Fruit fly (Drosophila melanogaster): ENCODE measurements around the gene kuk.

kuk gene

dm6 chr3R:17053415-17054177 is 26.4 kb upstream of the kuk start, which contains the start of gene Dad (continued):
- TF ChIP-seq CG10669 (GFP tag; optimal IDR thresholded peaks at IDR 0.05): no peak
- TF ChIP-seq Blimp-1 (GFP tag; optimal IDR thresholded peaks at IDR 0.05): peak; percentile 6
- TF ChIP-seq ss (GFP tag; optimal IDR thresholded peaks at IDR 0.05): peak; percentile 8 to 39
- TF ChIP-seq CG15336 (GFP tag; IDR thresholded peaks at IDR 0.05): no peak
- peak; percentile 65 for TF ChIP-seq esn (GFP tag; optimal IDR thresholded peaks at IDR 0.05)
- TF ChIP-seq CG11294 (GFP tag; IDR thresholded peaks at IDR 0.05): no peak
- TF ChIP-seq Hr38 (GFP tag; optimal IDR thresholded peaks at IDR 0.05): no peak
- TF ChIP-seq CG32006 (GFP tag; optimal IDR thresholded peaks at IDR 0.05): no peak
- TF ChIP-seq dsx (GFP tag; optimal IDR thresholded peaks at IDR 0.05; ENCODE audit: poor library complexity, severe bottlenecking): peak; percentile 36
- TF ChIP-seq Eip78C (GFP tag): peak; percentile 94
- TF ChIP-seq Eip93F (GFP tag; optimal IDR thresholded peaks at IDR 0.05): peak; percentile 34
- TF ChIP-seq CG8632 (GFP tag; optimal IDR thresholded peaks at IDR 0.05): peak; percentile 28
- TF ChIP-seq acj6 (GFP tag; optimal IDR thresholded peaks at IDR 0.05): peak; percentile 30
- TF ChIP-seq Lpt (GFP tag; optimal IDR thresholded peaks at IDR 0.05): no peak
- TF ChIP-seq CG6163 (GFP tag; IDR thresholded peaks at IDR 0.05): peak; percentile 49
- TF ChIP-seq CG3919 (GFP tag; optimal IDR thresholded peaks at IDR 0.05): peak; percentile 25
- TF ChIP-seq CG7368 (GFP tag; optimal IDR thresholded peaks at IDR 0.05): no peak
- TF ChIP-seq CG10631 (GFP tag; optimal IDR thresholded peaks at IDR 0.05): peak; percentile 9
- peak; percentile 22 for TF ChIP-seq CG6792 (GFP tag; optimal IDR thresholded peaks at IDR 0.05)
- TF ChIP-seq Gug (GFP tag; IDR thresholded peaks at IDR 0.05): no peak
- TF ChIP-seq Ets21C (GFP tag; optimal IDR thresholded peaks at IDR 0.05): peak; percentile 11
- peak; percentile 34 for TF ChIP-seq achi (GFP tag; optimal IDR thresholded peaks at IDR 0.05)
- TF ChIP-seq CG8319 (GFP tag; optimal IDR thresholded peaks at IDR 0.05): no peak
- TF ChIP-seq CG3032 (tag; optimal IDR thresholded peaks at IDR 0.05): peak; percentile 21
- TF ChIP-seq net (GFP tag; optimal IDR thresholded peaks at IDR 0.05): peak; percentile 0
- no peak for TF ChIP-seq fkh (GFP tag; optimal IDR thresholded peaks at IDR 0.05)

dm6 chr3R:17054528-17054927 is 25.5 kb upstream of the kuk start:
- peak; percentile 51 for TF ChIP-seq svp (GFP tag)
- TF ChIP-seq Hr4 (GFP tag; optimal IDR thresholded peaks at IDR 0.05): no peak
- TF ChIP-seq CG4318 (GFP tag; optimal IDR thresholded peaks at IDR 0.05): no peak

- peak; percentile 91 for TF ChIP-seq fkh (GFP tag; optimal IDR thresholded peaks at IDR 0.05)
- peak; percentile 9 for TF ChIP-seq CG7368 (GFP tag; optimal IDR thresholded peaks at IDR 0.05)
- no peak for TF ChIP-seq CG8319 (GFP tag; optimal IDR thresholded peaks at IDR 0.05)
- no peak for TF ChIP-seq achi (GFP tag; optimal IDR thresholded peaks at IDR 0.05)
- peak; percentile 52; the same call in 1 of the 2 replicates for TF ChIP-seq CG15336 (GFP tag; IDR thresholded peaks at IDR 0.05)
- peak; percentile 68 for TF ChIP-seq Eip78C (GFP tag)
- no peak for TF ChIP-seq Eip93F (GFP tag; optimal IDR thresholded peaks at IDR 0.05)
- TF ChIP-seq svp (GFP tag): peak; percentile 81
- TF ChIP-seq CG6854 (GFP tag; optimal IDR thresholded peaks at IDR 0.05): peak; percentile 81
- no peak for TF ChIP-seq CG10631 (GFP tag; optimal IDR thresholded peaks at IDR 0.05)
- TF ChIP-seq Gug (GFP tag; IDR thresholded peaks at IDR 0.05): peak; percentile 39; the same call in 1 of the 2 replicates
- no peak for TF ChIP-seq CG4318 (GFP tag; optimal IDR thresholded peaks at IDR 0.05)
- peak; percentile 9 for TF ChIP-seq Blimp-1 (GFP tag; optimal IDR thresholded peaks at IDR 0.05)
- no peak for TF ChIP-seq Smox (GFP tag; optimal IDR thresholded peaks at IDR 0.05)
- no peak for TF ChIP-seq fd85E (GFP tag; optimal IDR thresholded peaks at IDR 0.05)
- no peak for TF ChIP-seq Ets21C (GFP tag; optimal IDR thresholded peaks at IDR 0.05)
- TF ChIP-seq CG3919 (GFP tag; optimal IDR thresholded peaks at IDR 0.05): no peak
- no peak for TF ChIP-seq CG11902 (GFP tag; optimal IDR thresholded peaks at IDR 0.05)
- TF ChIP-seq CG6276 (GFP tag; optimal IDR thresholded peaks at IDR 0.05): peak; percentile 63
- TF ChIP-seq CG3032 (tag; optimal IDR thresholded peaks at IDR 0.05): peak; percentile 9
- peak; percentile 65 for TF ChIP-seq CG9139 (GFP tag; optimal IDR thresholded peaks at IDR 0.05)
- no peak for TF ChIP-seq CG31627 (GFP tag; optimal IDR thresholded peaks at IDR 0.05)
- TF ChIP-seq CG6163 (GFP tag; IDR thresholded peaks at IDR 0.05): peak; percentile 71
- peak; percentile 8 for TF ChIP-seq pdm3 (GFP tag; optimal IDR thresholded peaks at IDR 0.05)
- peak; percentile 56 for TF ChIP-seq net (GFP tag; optimal IDR thresholded peaks at IDR 0.05)
- no peak for TF ChIP-seq Hr4 (GFP tag; optimal IDR thresholded peaks at IDR 0.05)
- peak; percentile 64 for TF ChIP-seq CG16779 (tag; optimal IDR thresholded peaks at IDR 0.05)
- no peak for TF ChIP-seq Met (GFP tag; optimal IDR thresholded peaks at IDR 0.05)
- peak; percentile 99 for TF ChIP-seq vri (GFP tag; optimal IDR thresholded peaks at IDR 0.05)
- peak; percentile 19 for TF ChIP-seq topi (GFP tag; optimal IDR thresholded peaks at IDR 0.05)
- peak; percentile 72 for TF ChIP-seq CG1621 (tag; optimal IDR thresholded peaks at IDR 0.05)
- TF ChIP-seq Sox14 (GFP tag; optimal IDR thresholded peaks at IDR 0.05): no peak
These were observed 23.7 kb upstream of the kuk start for dm6 chr3R:17056183-17056904.

All from whole organism, prepupa.